Fruit fly (Drosophila melanogaster) whole organism, embryonic: ENCODE data around the gene Cp18.
A peak's percentile ranks its signal among the peaks of the same experiment; 100 is the strongest.

Experiments
- CG10543 ChIP-seq: fragments of 200-800 bp; sonication (Bioruptor generic); optimal IDR thresholded peaks from 3 replicates; lab custom pipeline; 2017; ENCODE audit warnings: missing biosample characterization, mild to moderate bottlenecking, missing genetic modification characterization, moderate library complexity
- CG11456 ChIP-seq: fragments of 200-800 bp; sonication (Bioruptor generic); IDR thresholded peaks from 3 replicates; pipeline ENCODE4 v1.3.6; 2022; ENCODE audit warnings: missing biosample characterization, missing genetic modification characterization
- CG11696 ChIP-seq: fragments of 200-800 bp; sonication (Bioruptor generic); IDR thresholded peaks from 2 replicates; pipeline ENCODE4 v1.3.6; 2022; ENCODE audit warnings: missing biosample characterization, missing genetic modification characterization
- CG12299 ChIP-seq: fragments of 200-800 bp; sonication (Bioruptor generic); optimal IDR thresholded peaks from 2 replicates; lab custom pipeline; 2018; ENCODE audit warnings: missing biosample characterization, mild to moderate bottlenecking, missing genetic modification characterization
- CG12659 ChIP-seq: fragments of 200-800 bp; sonication (Bioruptor generic); optimal IDR thresholded peaks from 3 replicates; lab custom pipeline; 2017; ENCODE audit warnings: mild to moderate bottlenecking, missing biosample characterization, missing genetic modification reagents, missing genetic modification characterization
- CG13123 ChIP-seq: fragments of 200-800 bp; sonication (Bioruptor generic); optimal IDR thresholded peaks from 2 replicates; lab custom pipeline; 2016; ENCODE audit warnings: missing biosample characterization, missing genetic modification characterization
- CG13296 ChIP-seq: fragments of 200-800 bp; sonication (Bioruptor generic); optimal IDR thresholded peaks from 3 replicates; lab custom pipeline; 2018; ENCODE audit warnings: missing biosample characterization, mild to moderate bottlenecking, missing genetic modification characterization
- CG13775 ChIP-seq: fragments of 200-800 bp; sonication (Bioruptor generic); optimal IDR thresholded peaks from 3 replicates; lab custom pipeline; 2017; ENCODE audit warnings: missing biosample characterization, mild to moderate bottlenecking, missing genetic modification characterization
- CG14014 ChIP-seq: fragments of 200-800 bp; sonication (Bioruptor generic); IDR thresholded peaks from 2 replicates; pipeline ENCODE4 v1.3.6; 2022; ENCODE audit warnings: missing biosample characterization, missing genetic modification characterization
- CG14860 ChIP-seq: fragments of 200-800 bp; sonication (Bioruptor generic); IDR thresholded peaks from 3 replicates; pipeline ENCODE4 v1.3.6; 2022; ENCODE audit warnings: missing biosample characterization, missing genetic modification characterization; ENCODE audit not compliant: partially characterized antibody
- CG15696 ChIP-seq: fragments of 200-800 bp; sonication (Bioruptor generic); optimal IDR thresholded peaks from 2 replicates; lab custom pipeline; 2019; ENCODE audit warnings: missing biosample characterization, mild to moderate bottlenecking, missing genetic modification characterization, moderate library complexity
- CG17186 ChIP-seq: fragments of 200-800 bp; sonication (Bioruptor generic); optimal IDR thresholded peaks from 3 replicates; lab custom pipeline; 2017; ENCODE audit warnings: missing biosample characterization, missing genetic modification reagents, missing genetic modification characterization
- CG17328 ChIP-seq: fragments of 200-800 bp; sonication (Bioruptor generic); IDR thresholded peaks from 2 replicates; pipeline ENCODE4 v1.3.6; 2022; ENCODE audit warnings: missing biosample characterization, missing genetic modification characterization
- CG17385 ChIP-seq: fragments of 200-800 bp; sonication (Bioruptor generic); optimal IDR thresholded peaks from 3 replicates; lab custom pipeline; 2018; ENCODE audit warnings: missing biosample characterization, mild to moderate bottlenecking, missing genetic modification characterization
- CG30020 ChIP-seq: fragments of 200-800 bp; optimal IDR thresholded peaks from 2 replicates; lab custom pipeline; 2019; ENCODE audit warnings: missing biosample characterization, mild to moderate bottlenecking, missing genetic modification characterization, moderate library complexity
- CG31441 ChIP-seq: fragments of 200-800 bp; sonication (Bioruptor generic); IDR thresholded peaks from 2 replicates; pipeline ENCODE4 v1.3.6; 2022; ENCODE audit warnings: missing biosample characterization, missing genetic modification characterization
- CG3281 ChIP-seq: fragments of 200-800 bp; sonication (Bioruptor generic); optimal IDR thresholded peaks from 3 replicates; lab custom pipeline; 2017; ENCODE audit warnings: missing biosample characterization, mild to moderate bottlenecking, missing genetic modification characterization
- CG6689 ChIP-seq: fragments of 200-800 bp; sonication (Bioruptor generic); IDR thresholded peaks from 2 replicates; pipeline ENCODE4 v1.3.6; 2022; ENCODE audit warnings: missing biosample characterization, missing genetic modification characterization
- CG7745 ChIP-seq: fragments of 200-800 bp; sonication (Bioruptor generic); optimal IDR thresholded peaks from 2 replicates; lab custom pipeline; 2018; ENCODE audit warnings: missing biosample characterization, mild to moderate bottlenecking, missing genetic modification characterization, moderate library complexity
- CG8281 ChIP-seq: fragments of 200-800 bp; sonication (Bioruptor generic); optimal IDR thresholded peaks from 2 replicates; lab custom pipeline; 2018; ENCODE audit warnings: missing biosample characterization, mild to moderate bottlenecking, missing genetic modification characterization, moderate library complexity
- CG8944 ChIP-seq: fragments of 200-800 bp; sonication (Bioruptor generic); optimal IDR thresholded peaks from 3 replicates; lab custom pipeline; 2016; ENCODE audit warnings: missing biosample characterization, missing genetic modification characterization
- Dad ChIP-seq: fragments of 200-800 bp; sonication (Bioruptor generic); optimal IDR thresholded peaks from 3 replicates; lab custom pipeline; 2016; ENCODE audit warnings: missing biosample characterization, missing genetic modification characterization
- Deaf1 ChIP-seq: fragments of 200-800 bp; optimal IDR thresholded peaks from 3 replicates; lab custom pipeline; 2019; ENCODE audit warnings: missing biosample characterization, mild to moderate bottlenecking, missing genetic modification characterization, moderate library complexity
- Fer3 ChIP-seq: fragments of 200-800 bp; sonication (Bioruptor generic); optimal IDR thresholded peaks from 2 replicates; lab custom pipeline; 2018; ENCODE audit warnings: missing biosample characterization, mild to moderate bottlenecking, missing genetic modification characterization, moderate library complexity
- Hand ChIP-seq: fragments of 200-800 bp; sonication (Bioruptor generic); optimal IDR thresholded peaks from 2 replicates; lab custom pipeline; 2017; ENCODE audit warnings: mild to moderate bottlenecking, missing biosample characterization, missing genetic modification reagents, missing genetic modification characterization
- Hsf ChIP-seq: fragments of 200-800 bp; sonication (Bioruptor generic); optimal IDR thresholded peaks from 3 replicates; lab custom pipeline; 2016; ENCODE audit warnings: missing biosample characterization, missing genetic modification characterization
- Jarid2 ChIP-seq: fragments of 200-800 bp; sonication (Bioruptor generic); optimal IDR thresholded peaks from 3 replicates; lab custom pipeline; 2017; ENCODE audit warnings: mild to moderate bottlenecking, missing biosample characterization, missing genetic modification reagents, missing genetic modification characterization
- Mad ChIP-seq: fragments of 200-800 bp; sonication (Bioruptor generic); optimal IDR thresholded peaks from 2 replicates; lab custom pipeline; 2016; ENCODE audit warnings: missing biosample characterization, missing genetic modification characterization
- Mrtf ChIP-seq: fragments of 200-800 bp; sonication (Bioruptor generic); IDR thresholded peaks from 3 replicates; pipeline ENCODE4 v1.3.6; 2022; ENCODE audit warnings: missing biosample characterization, missing genetic modification characterization
- Optix ChIP-seq: fragments of 200-800 bp; sonication (Bioruptor generic); IDR thresholded peaks from 3 replicates; pipeline ENCODE4 v1.3.6; 2022; ENCODE audit warnings: missing biosample characterization, missing genetic modification characterization
- Side ChIP-seq: fragments of 200-800 bp; sonication (Bioruptor generic); optimal IDR thresholded peaks from 2 replicates; lab custom pipeline; 2016; ENCODE audit warnings: missing biosample characterization, missing genetic modification characterization
- Usf ChIP-seq: fragments of 200-800 bp; sonication (Bioruptor generic); optimal IDR thresholded peaks from 2 replicates; lab custom pipeline; 2017; ENCODE audit warnings: missing genotype, missing biosample characterization, missing genetic modification characterization
- Vsx1 ChIP-seq: fragments of 200-800 bp; sonication (Bioruptor generic); optimal IDR thresholded peaks from 2 replicates; lab custom pipeline; 2017; ENCODE audit warnings: missing biosample characterization, mild to moderate bottlenecking, missing genetic modification characterization, missing genetic modification reagents
- ara ChIP-seq: fragments of 200-800 bp; sonication (Bioruptor generic); IDR thresholded peaks from 2 replicates; pipeline ENCODE4 v1.3.6; 2022; ENCODE audit warnings: missing biosample characterization, missing genetic modification characterization
- br ChIP-seq: fragments of >200 bp; optimal IDR thresholded peaks from 2 replicates; lab custom pipeline; 2017
- cad ChIP-seq: fragments of >200 bp; optimal IDR thresholded peaks from 2 replicates; lab custom pipeline; 2017; ENCODE audit warnings: missing biosample characterization, missing genetic modification characterization
- disco-r ChIP-seq: fragments of 200-800 bp; sonication (Bioruptor generic); optimal IDR thresholded peaks from 2 replicates; lab custom pipeline; 2016; ENCODE audit warnings: missing biosample characterization, missing genetic modification characterization
- emc ChIP-seq: fragments of 200-800 bp; sonication (Bioruptor generic); optimal IDR thresholded peaks from 2 replicates; lab custom pipeline; 2016; ENCODE audit warnings: missing biosample characterization, missing genetic modification characterization
- grn ChIP-seq: fragments of 200-800 bp; sonication (Bioruptor generic); optimal IDR thresholded peaks from 3 replicates; lab custom pipeline; 2017; ENCODE audit warnings: missing biosample characterization, missing genetic modification characterization
- hb ChIP-seq: fragments of 200-800 bp; sonication (Bioruptor generic); IDR thresholded peaks from 3 replicates; pipeline ENCODE4 v1.3.6; 2022; ENCODE audit warnings: missing biosample characterization, missing genetic modification characterization; ENCODE audit not compliant: partially characterized antibody
- knrl ChIP-seq: fragments of 200-800 bp; sonication (Bioruptor generic); IDR thresholded peaks from 3 replicates; pipeline ENCODE4 v1.3.6; 2022; ENCODE audit warnings: missing biosample characterization, missing genetic modification characterization; ENCODE audit not compliant: partially characterized antibody
- lov ChIP-seq, 2 experiments: fragments of 200-800 bp in 1 of 2; fragments of >200 bp in 1 of 2; sonication (Bioruptor generic) in 1 of 2; IDR thresholded peaks in 1 of 2; optimal IDR thresholded peaks in 1 of 2; 2 replicates in 1 of 2; 3 replicates in 1 of 2; pipeline versions ENCODE4 v1.3.6 to Lab custom; 2017 to 2022; ENCODE audit warnings: missing biosample characterization in 1 of 2, missing genetic modification characterization in 1 of 2
- nau ChIP-seq: fragments of 200-800 bp; sonication (Bioruptor generic); optimal IDR thresholded peaks from 3 replicates; lab custom pipeline; 2017; ENCODE audit warnings: missing biosample characterization, mild to moderate bottlenecking, missing genetic modification characterization, missing genetic modification reagents
- org-1 ChIP-seq: fragments of 200-800 bp; sonication (Bioruptor generic); optimal IDR thresholded peaks from 2 replicates; lab custom pipeline; 2017; ENCODE audit warnings: missing biosample characterization, missing genetic modification characterization
- ranshi ChIP-seq: fragments of 200-800 bp; sonication (Bioruptor generic); IDR thresholded peaks from 2 replicates; pipeline ENCODE4 v1.3.6; 2022; ENCODE audit warnings: missing biosample characterization, missing genetic modification characterization
- ro ChIP-seq: fragments of 200-800 bp; sonication (Bioruptor generic); IDR thresholded peaks from 2 replicates; pipeline ENCODE4 v1.3.6; 2022; ENCODE audit warnings: missing biosample characterization, missing genetic modification characterization
- run ChIP-seq: fragments of 200-800 bp; sonication (Bioruptor generic); optimal IDR thresholded peaks from 3 replicates; lab custom pipeline; 2018; ENCODE audit warnings: missing biosample characterization, mild to moderate bottlenecking, missing genetic modification characterization
- ttk ChIP-seq: fragments of 200-800 bp; sonication (Bioruptor generic); IDR thresholded peaks from 2 replicates; pipeline ENCODE4 v2.1.2; 2022; ENCODE audit warnings: missing biosample characterization, missing genetic modification characterization
- zen2 ChIP-seq: fragments of 200-800 bp; sonication (Bioruptor generic); IDR thresholded peaks from 3 replicates; pipeline ENCODE4 v1.3.6; 2022; ENCODE audit warnings: missing biosample characterization, missing genetic modification characterization; ENCODE audit not compliant: partially characterized antibody

Cp18 gene

DNA sequence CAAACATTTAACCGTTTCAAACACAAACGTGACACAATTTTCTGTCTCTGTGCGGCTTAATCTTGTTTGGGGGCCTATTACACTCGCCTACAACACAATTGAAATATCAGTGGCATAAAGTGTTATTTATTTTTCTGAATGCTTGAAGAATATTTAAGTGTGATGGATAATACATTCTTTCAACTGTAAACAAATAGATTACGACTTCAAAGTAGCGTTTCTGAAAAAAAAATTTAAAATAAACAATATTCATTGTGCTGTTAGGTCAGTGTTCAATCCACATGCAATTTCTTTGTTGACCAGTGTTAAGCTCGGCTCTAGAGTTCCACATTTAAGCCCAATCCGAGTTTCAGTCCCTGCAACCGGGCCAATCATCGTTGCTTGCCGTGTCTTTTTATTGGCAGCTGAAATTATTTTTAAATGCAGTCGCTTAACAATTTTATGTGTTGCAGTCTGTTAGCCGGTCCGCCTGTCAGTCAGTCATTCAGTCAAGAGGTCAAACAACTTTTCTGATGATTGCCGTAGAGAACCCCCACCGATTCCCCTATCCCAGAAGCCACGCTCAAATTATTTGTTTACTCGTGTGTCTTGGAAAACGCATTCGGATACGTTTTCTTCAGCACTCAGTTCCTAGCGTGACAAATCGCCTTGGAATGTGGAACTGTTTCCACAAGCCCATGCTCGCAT, 46.5 kb downstream of the Cp18 start (continued):
- TF ChIP-seq Jarid2 (GFP tag; lab: Kevin White, UChicago) (peak; percentile 33), CG8944 (peak; percentile 17), Deaf1 (tag; lab: Kevin White, UChicago) (peak; percentile 2), knrl (GFP tag; lab: Robert Waterston, UW) (0 out of 3 replicates have a peak, but pooled peaks have one; percentile 7), Hand (GFP tag; lab: Kevin White, UChicago) (no peak), CG14014 (GFP tag; lab: Robert Waterston, UW) (peak; percentile 67; the same call in 1 of the 2 replicates), cad (GFP tag; lab: Kevin White, UChicago) (no peak), CG3281 (no peak), CG31441 (GFP tag; lab: Robert Waterston, UW) (peak; percentile 86), CG14860 (GFP tag; lab: Robert Waterston, UW) (no peak), CG17328 (peak; percentile 76), CG13775 (GFP tag; lab: Kevin White, UChicago) (peak; percentile 57), nau (GFP tag; lab: Kevin White, UChicago) (peak; percentile 43), CG13296 (GFP tag; lab: Kevin White, UChicago) (peak; percentile 25), Hsf (GFP tag; lab: Kevin White, UChicago) (peak; percentile 69), hb (GFP tag; lab: Robert Waterston, UW) (no peak), Optix (GFP tag; lab: Robert Waterston, UW) (no peak; the same call in 2 of the 3 replicates), CG17186 (no peak), CG6689 (GFP tag; lab: Robert Waterston, UW) (peak; percentile 78), CG12659 (GFP tag; lab: Kevin White, UChicago) (peak; percentile 53), Vsx1 (GFP tag; lab: Kevin White, UChicago) (peak; percentile 8), run (tag; lab: Kevin White, UChicago) (peak; percentile 57), emc (no peak), zen2 (GFP tag; lab: Robert Waterston, UW) (no peak), CG11456 (GFP tag; lab: Robert Waterston, UW) (0 out of 3 replicates have a peak, but pooled peaks have one; percentile 42), ara (peak; percentile 62; the same call in 1 of the 2 replicates), ttk (GFP tag; lab: Robert Waterston, UW) (peak; percentile 62), Dad (peak; percentile 5), CG30020 (no peak), disco-r (GFP tag; lab: Kevin White, UChicago) (no peak), CG7745 (tag; lab: Kevin White, UChicago) (no peak), CG15696 (peak; percentile 38), CG13123 (peak; percentile 36), Fer3 (tag; lab: Kevin White, UChicago) (peak; percentile 55), Mad (GFP tag; lab: Kevin White, UChicago) (peak; percentile 61), CG10543 (GFP tag; lab: Kevin White, UChicago) (peak; percentile 14), grn (no peak), Mrtf (GFP tag; lab: Robert Waterston, UW) (peak; percentile 53; the same call in 2 of the 3 replicates), br (lab: Kevin White, UChicago) (no peak), ranshi (0 out of 2 replicates have a peak, but pooled peaks have one; percentile 57), Side (GFP tag; lab: Kevin White, UChicago) (peak; percentile 52), CG12299 (peak; percentile 6), Usf (GFP tag; lab: Kevin White, UChicago) (no peak), lov (optimal IDR thresholded peaks at IDR 0.05; lab: Kevin White, UChicago) (no peak), lov (GFP tag; IDR thresholded peaks at IDR 0.05; lab: Robert Waterston, UW) (peak; percentile 65; the same call in 1 of the 3 replicates), CG17385 (GFP tag; lab: Kevin White, UChicago) (peak; percentile 71), CG8281 (tag; lab: Kevin White, UChicago) (peak; percentile 90), CG11696 (GFP tag; lab: Robert Waterston, UW) (no peak), ro (peak; percentile 31; the same call in 1 of the 2 replicates), org-1 (GFP tag; lab: Kevin White, UChicago) (peak; percentile 47)
